Worm (Caenorhabditis elegans) whole organism, L2 larva: ENCODE data around the gene Y62H9A.13.
"Not testable (repeated sequence)": the region's sequence is repeated elsewhere in the genome, so short reads cannot be mapped to it uniquely, and the experiment has no call there.

ENCODE experiments used
- C34F6.9 ChIP-seq: fragments of 150-350 bp; optimal IDR thresholded peaks from 2 replicates; lab custom pipeline; 2014; ENCODE audit warnings: missing biosample characterization, missing genetic modification characterization
- F13H6.1 ChIP-seq: sonication (generic microtip); optimal IDR thresholded peaks from 2 replicates; lab custom pipeline; 2016; ENCODE audit warnings: missing genetic modification characterization, missing compliant biosample characterization
- R02D3.7 ChIP-seq: fragments of 150-350 bp; optimal IDR thresholded peaks from 2 replicates; lab custom pipeline; 2014; ENCODE audit warnings: missing biosample characterization, missing genetic modification characterization
- Y55F3AM.14 ChIP-seq: fragments of 200-800 bp; sonication (Bioruptor generic); optimal IDR thresholded peaks from 2 replicates; lab custom pipeline; 2018; ENCODE audit warnings: mild to moderate bottlenecking, missing genetic modification characterization, missing compliant biosample characterization
- ZK546.5 ChIP-seq: sonication (generic microtip); optimal IDR thresholded peaks from 2 replicates; lab custom pipeline; 2017; ENCODE audit warnings: missing biosample characterization, missing genetic modification characterization
- alr-1 ChIP-seq: fragments of 150-350 bp; optimal IDR thresholded peaks from 2 replicates; lab custom pipeline; 2014; ENCODE audit warnings: missing biosample characterization, missing genetic modification characterization
- aly-2 ChIP-seq: fragments of 150-350 bp; optimal IDR thresholded peaks from 2 replicates; lab custom pipeline; 2014; ENCODE audit warnings: missing biosample characterization, missing genetic modification characterization
- ama-1 ChIP-seq: fragments of 150-350 bp; optimal IDR thresholded peaks from 2 replicates; lab custom pipeline; 2018; ENCODE audit warnings: inconsistent platforms
- ceh-16 ChIP-seq: fragments of 150-350 bp; optimal IDR thresholded peaks from 2 replicates; lab custom pipeline; 2014; ENCODE audit warnings: missing biosample characterization, missing genetic modification characterization
- ceh-82 ChIP-seq: fragments of 150-350 bp; optimal IDR thresholded peaks from 2 replicates; lab custom pipeline; 2014; ENCODE audit warnings: missing biosample characterization, missing genetic modification characterization
- crh-2 ChIP-seq: sonication (generic microtip); optimal IDR thresholded peaks from 2 replicates; lab custom pipeline; 2017; ENCODE audit warnings: missing biosample characterization, missing genetic modification characterization
- egl-27 ChIP-seq: sonication (generic microtip); optimal IDR thresholded peaks from 3 replicates; lab custom pipeline; 2017; ENCODE audit warnings: missing biosample characterization, missing genetic modification reagents, missing genetic modification characterization
- elt-1 ChIP-seq: fragments of 150-350 bp; optimal IDR thresholded peaks from 2 replicates; lab custom pipeline; 2014; ENCODE audit warnings: missing biosample characterization, missing genetic modification characterization
- elt-3 ChIP-seq: sonication (generic microtip); optimal IDR thresholded peaks from 2 replicates; lab custom pipeline; 2017; ENCODE audit warnings: missing biosample characterization, missing genetic modification characterization
- fos-1 ChIP-seq: fragments of 150-350 bp; optimal IDR thresholded peaks from 2 replicates; lab custom pipeline; 2014; ENCODE audit warnings: missing biosample characterization, missing genetic modification characterization
- gmeb-1 ChIP-seq: fragments of 150-350 bp; optimal IDR thresholded peaks from 2 replicates; lab custom pipeline; 2014; ENCODE audit warnings: missing biosample characterization, missing genetic modification characterization
- lin-11 ChIP-seq: fragments of 150-350 bp; sonication (generic microtip); optimal IDR thresholded peaks from 2 replicates; lab custom pipeline; 2014; ENCODE audit warnings: missing biosample characterization, missing genetic modification characterization, inconsistent platforms, mixed read lengths
- lin-39 ChIP-seq: fragments of 150-350 bp; optimal IDR thresholded peaks from 2 replicates; lab custom pipeline; 2014; ENCODE audit warnings: missing biosample characterization, missing genetic modification reagents, missing genetic modification characterization
- lsy-2 ChIP-seq, 2 experiments: fragments of 150-350 bp in 1 of 2; sonication (generic microtip) in 1 of 2; optimal IDR thresholded peaks; 2 replicates each; lab custom pipeline; 2014 to 2017; ENCODE audit warnings: missing biosample characterization in 2 of 2, missing genetic modification characterization in 2 of 2
- mab-5 ChIP-seq: fragments of 150-350 bp; optimal IDR thresholded peaks from 2 replicates; lab custom pipeline; 2014; ENCODE audit warnings: missing biosample characterization, missing genetic modification characterization
- mbf-1 ChIP-seq: sonication (generic microtip); optimal IDR thresholded peaks from 2 replicates; lab custom pipeline; 2017; ENCODE audit warnings: missing biosample characterization, missing genetic modification characterization
- mdl-1 ChIP-seq, 2 experiments: fragments of 150-350 bp in 1 of 2; sonication (generic microtip) in 1 of 2; optimal IDR thresholded peaks; 2 replicates each; lab custom pipeline; 2017; ENCODE audit warnings: missing biosample characterization in 2 of 2, missing genetic modification characterization in 2 of 2
- nhr-10 ChIP-seq: sonication (generic microtip); optimal IDR thresholded peaks from 2 replicates; lab custom pipeline; 2017; ENCODE audit warnings: missing biosample characterization, missing genetic modification characterization
- nhr-11 ChIP-seq: fragments of 150-350 bp; optimal IDR thresholded peaks from 2 replicates; lab custom pipeline; 2014; ENCODE audit warnings: missing biosample characterization, missing genetic modification characterization
- nhr-12 ChIP-seq: fragments of 150-350 bp; optimal IDR thresholded peaks from 2 replicates; lab custom pipeline; 2014; ENCODE audit warnings: missing biosample characterization, missing genetic modification characterization
- nhr-129 ChIP-seq: fragments of 150-350 bp; optimal IDR thresholded peaks from 2 replicates; lab custom pipeline; 2014; ENCODE audit warnings: missing biosample characterization, missing genetic modification characterization
- nhr-21 ChIP-seq: fragments of 150-350 bp; optimal IDR thresholded peaks from 2 replicates; lab custom pipeline; 2014; ENCODE audit warnings: missing biosample characterization, missing genetic modification characterization
- nhr-23 ChIP-seq: fragments of 150-350 bp; optimal IDR thresholded peaks from 2 replicates; lab custom pipeline; 2014; ENCODE audit warnings: missing biosample characterization, missing genetic modification reagents, missing genetic modification characterization
- nhr-237 ChIP-seq: fragments of 150-350 bp; optimal IDR thresholded peaks from 2 replicates; lab custom pipeline; 2014; ENCODE audit warnings: missing biosample characterization, missing genetic modification characterization
- nhr-6 ChIP-seq: fragments of 150-350 bp; optimal IDR thresholded peaks from 2 replicates; lab custom pipeline; 2014; ENCODE audit warnings: missing biosample characterization, missing genetic modification characterization
- nhr-77 ChIP-seq: fragments of 150-350 bp; optimal IDR thresholded peaks from 2 replicates; lab custom pipeline; 2014; ENCODE audit warnings: missing biosample characterization, missing genetic modification characterization
- peb-1 ChIP-seq: fragments of 150-350 bp; optimal IDR thresholded peaks from 2 replicates; lab custom pipeline; 2014; ENCODE audit warnings: missing biosample characterization, missing genetic modification characterization
- sem-4 ChIP-seq: fragments of 150-350 bp; optimal IDR thresholded peaks from 2 replicates; lab custom pipeline; 2014; ENCODE audit warnings: missing biosample characterization, missing genetic modification reagents, missing genetic modification characterization
- sma-3 ChIP-seq: sonication (generic microtip); optimal IDR thresholded peaks from 2 replicates; lab custom pipeline; 2016; ENCODE audit warnings: missing genetic modification reagents, missing genetic modification characterization, missing compliant biosample characterization
- sma-9 ChIP-seq, 2 experiments: fragments of 150-350 bp in 1 of 2; sonication (generic microtip) in 1 of 2; optimal IDR thresholded peaks; 2 replicates each; lab custom pipeline; 2014 to 2016; ENCODE audit warnings: missing genetic modification characterization in 2 of 2, mild to moderate bottlenecking in 1 of 2, missing biosample characterization in 1 of 2, missing compliant biosample characterization in 1 of 2, missing genetic modification reagents in 1 of 2, moderate library complexity in 1 of 2
- snpc-4 ChIP-seq: fragments of 150-350 bp; optimal IDR thresholded peaks from 2 replicates; lab custom pipeline; 2014; ENCODE audit warnings: missing biosample characterization, missing genetic modification characterization
- unc-39 ChIP-seq: fragments of 150-350 bp; optimal IDR thresholded peaks from 2 replicates; lab custom pipeline; 2014; ENCODE audit warnings: missing biosample characterization, missing genetic modification characterization
- unc-62 ChIP-seq: fragments of 150-350 bp; optimal IDR thresholded peaks from 2 replicates; lab custom pipeline; 2014; ENCODE audit warnings: missing biosample characterization, missing genetic modification reagents, missing genetic modification characterization
- zag-1 ChIP-seq: fragments of 150-350 bp; optimal IDR thresholded peaks from 2 replicates; lab custom pipeline; 2014; ENCODE audit warnings: missing biosample characterization, missing genetic modification characterization
- ztf-1 ChIP-seq: fragments of 200-800 bp; sonication (Bioruptor generic); conservative IDR thresholded peaks from 2 replicates; pipeline ENCODE4 v1.3.6; 2022; ENCODE audit warnings: missing genetic modification characterization, missing compliant biosample characterization
- ztf-11 ChIP-seq: sonication (generic microtip); optimal IDR thresholded peaks from 2 replicates; lab custom pipeline; 2017; ENCODE audit warnings: missing biosample characterization, missing genetic modification characterization
- ztf-4 ChIP-seq: fragments of 150-350 bp; optimal IDR thresholded peaks from 2 replicates; lab custom pipeline; 2014; ENCODE audit warnings: missing biosample characterization, missing genetic modification characterization

Gene Y62H9A.13

DNA sequence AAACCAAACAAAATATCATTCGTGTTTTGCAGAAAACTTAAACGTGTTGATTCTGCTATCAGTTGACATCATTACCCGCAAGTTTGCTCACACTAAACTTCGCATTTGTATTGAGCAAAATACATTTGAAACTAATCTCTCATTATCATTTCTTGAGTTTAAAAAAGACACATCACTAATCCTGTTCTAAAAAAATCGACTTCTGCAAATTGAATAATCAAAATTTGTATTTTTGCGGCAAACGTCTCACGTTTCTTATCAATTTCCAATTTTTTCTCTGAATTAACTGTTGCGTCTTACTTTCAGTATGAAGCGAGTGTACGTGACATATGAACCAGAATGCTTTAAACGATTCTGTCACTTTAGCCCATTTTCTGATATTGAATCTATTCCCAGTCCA, 43.0 kb downstream of the Y62H9A.13 start, which contains the start of gene C49F5.8:
Gene C49F5.8, plus strand, starts transcription at position 301 of the 400 bp plus-strand sequence.
- TF ChIP-seq ztf-11 (tag; lab: Kevin White, UChicago) (no peak), C34F6.9 (tag; lab: Kevin White, UChicago) (no peak), nhr-237 (tag; lab: Kevin White, UChicago) (no peak), zag-1 (tag; lab: Kevin White, UChicago) (no peak), nhr-10 (tag; lab: Kevin White, UChicago) (no peak), sma-3 (GFP tag; lab: Kevin White, UChicago) (no peak), egl-27 (tag; lab: Kevin White, UChicago) (no peak), fos-1 (tag; lab: Kevin White, UChicago) (no peak), ztf-4 (tag; lab: Kevin White, UChicago) (no peak), snpc-4 (tag; lab: Kevin White, UChicago) (no peak), nhr-21 (tag; lab: Kevin White, UChicago) (no peak), nhr-23 (no peak), mbf-1 (tag; lab: Kevin White, UChicago) (no peak), aly-2 (tag; lab: Kevin White, UChicago) (no peak), R02D3.7 (no peak), nhr-129 (tag; lab: Kevin White, UChicago) (no peak), ztf-1 (no peak), crh-2 (tag; lab: Kevin White, UChicago) (no peak)

DNA sequence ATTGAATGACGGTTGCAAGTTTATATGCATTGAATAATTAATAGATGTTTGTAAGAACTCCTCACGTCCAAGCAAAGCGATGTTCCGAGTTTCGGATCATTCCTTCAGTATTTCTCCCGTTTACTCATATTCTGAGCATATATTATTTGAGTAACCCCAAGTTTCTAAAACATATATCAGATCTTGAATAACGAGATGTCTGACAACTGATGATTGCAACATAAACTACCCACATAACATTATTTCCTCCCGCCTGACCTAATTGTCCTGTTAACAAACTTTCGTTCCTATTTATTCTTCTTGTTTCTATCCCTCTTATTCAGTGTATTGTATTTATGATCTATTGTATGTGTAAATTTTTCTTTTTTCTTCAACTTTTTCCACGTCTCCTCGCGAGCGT, 44.3 kb downstream of the Y62H9A.13 start, which contains the start of gene C49F5.13:
Gene C49F5.13, plus strand, starts transcription at position 301 of the 400 bp plus-strand sequence.
- TF ChIP-seq nhr-12, nhr-10, sem-4 (tag; lab: Kevin White, UChicago): not testable (repeated sequence)

DNA sequence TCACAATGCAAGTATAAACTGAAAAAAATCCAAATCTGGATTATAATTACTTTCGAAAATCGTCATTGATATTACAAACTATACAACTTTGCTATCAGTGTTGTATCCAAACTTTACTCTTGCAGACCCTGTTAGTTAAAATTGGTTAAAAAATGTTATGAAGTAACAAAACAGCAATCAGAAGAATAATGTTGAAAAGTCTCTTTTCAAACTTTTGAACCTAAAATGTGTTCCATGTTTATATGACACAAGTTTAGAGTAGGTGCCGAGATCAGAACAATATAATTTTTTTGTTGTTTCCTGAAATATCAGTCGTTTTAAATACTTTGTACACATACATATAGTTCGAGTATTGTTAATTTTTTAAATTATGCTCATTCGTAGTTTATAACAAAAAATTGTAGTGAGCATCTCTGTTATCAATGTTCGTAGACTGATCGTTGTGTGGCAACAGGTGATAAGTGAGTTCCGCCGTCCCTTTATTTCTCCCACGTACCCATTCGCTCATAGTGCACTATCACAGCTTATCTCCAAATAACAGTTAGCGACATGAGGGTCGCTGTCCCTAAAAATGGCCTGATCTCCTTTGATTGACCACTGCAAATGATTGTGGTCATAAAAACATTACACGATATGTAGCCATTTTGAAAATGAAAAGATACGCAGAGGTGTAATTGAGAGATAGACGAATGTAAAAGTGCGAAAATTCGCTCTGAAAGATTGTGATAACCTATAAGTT, 45.4 kb downstream of the Y62H9A.13 start:
- TF ChIP-seq ceh-82 (tag; lab: Kevin White, UChicago) (no peak), sma-3 (GFP tag; lab: Kevin White, UChicago) (peak; percentile 16), nhr-21 (tag; lab: Kevin White, UChicago) (no peak), lin-11 (tag; lab: Kevin White, UChicago) (no peak), nhr-10 (tag; lab: Kevin White, UChicago) (no peak), mab-5 (tag; lab: Kevin White, UChicago) (no peak), nhr-12 (tag; lab: Kevin White, UChicago) (no peak), elt-3 (tag; lab: Kevin White, UChicago) (no peak), snpc-4 (tag; lab: Kevin White, UChicago) (no peak), ama-1 (lab: Kevin White, UChicago) (no peak), F13H6.1 (peak; percentile 19), nhr-11 (tag; lab: Kevin White, UChicago) (no peak), nhr-23 (no peak), nhr-6 (tag; lab: Kevin White, UChicago) (no peak), sem-4 (tag; lab: Kevin White, UChicago) (no peak), peb-1 (no peak), ztf-4 (tag; lab: Kevin White, UChicago) (no peak), alr-1 (tag; lab: Kevin White, UChicago) (no peak), fos-1 (tag; lab: Kevin White, UChicago) (peak; percentile 71), ceh-16 (no peak), nhr-77 (tag; lab: Kevin White, UChicago) (no peak), ztf-1 (no peak), mdl-1 (tag; optimal IDR thresholded peaks at IDR 0.05; lab: Kevin White, UChicago) (peak in 1 of 2 experiments; percentile 32), ZK546.5 (tag; lab: Kevin White, UChicago) (no peak), crh-2 (tag; lab: Kevin White, UChicago) (peak; percentile 56), lin-39 (tag; lab: Kevin White, UChicago) (no peak), aly-2 (tag; lab: Kevin White, UChicago) (no peak), sma-9 (GFP tag; optimal IDR thresholded peaks at IDR 0.05; lab: Kevin White, UChicago) (peak; percentile 54), sma-9 (tag; optimal IDR thresholded peaks at IDR 0.05; lab: Kevin White, UChicago) (no peak), unc-62 (no peak), unc-39 (tag; lab: Kevin White, UChicago) (no peak), mbf-1 (tag; lab: Kevin White, UChicago) (no peak), Y55F3AM.14 (no peak), gmeb-1 (no peak), elt-1 (tag; lab: Kevin White, UChicago) (no peak), lsy-2 (tag; optimal IDR thresholded peaks at IDR 0.05; lab: Kevin White, UChicago) (no peak), R02D3.7 (no peak), egl-27 (tag; lab: Kevin White, UChicago) (peak; percentile 34)
